Fruit fly (Drosophila melanogaster): ENCODE data around the gene CG6656.

Gene CG6656

dm6 chr3R:21848987-21849442 lies 26.1 kb upstream of the CG6656 start (continued):
- TF ChIP-seq Ets21C (GFP tag; optimal IDR thresholded peaks at IDR 0.05), result peak; percentile 93
- TF ChIP-seq topi (GFP tag; optimal IDR thresholded peaks at IDR 0.05), result peak; percentile 98
- TF ChIP-seq OdsH (GFP tag; optimal IDR thresholded peaks at IDR 0.05), result peak; percentile 95
- TF ChIP-seq CG4318 (GFP tag; optimal IDR thresholded peaks at IDR 0.05), result peak; percentile 92
- peak; percentile 95 for TF ChIP-seq Lpt (GFP tag; optimal IDR thresholded peaks at IDR 0.05)
- peak; percentile 94 for TF ChIP-seq fd59A (GFP tag; optimal IDR thresholded peaks at IDR 0.05)
- TF ChIP-seq Hr38 (GFP tag; optimal IDR thresholded peaks at IDR 0.05), result peak; percentile 17
- TF ChIP-seq CG15336 (GFP tag; IDR thresholded peaks at IDR 0.05), result peak; percentile 94
- TF ChIP-seq CG1621 (tag; optimal IDR thresholded peaks at IDR 0.05), result peak; percentile 78
- TF ChIP-seq Gug (GFP tag; IDR thresholded peaks at IDR 0.05), result peak; percentile 88
- TF ChIP-seq CG6808 (GFP tag; optimal IDR thresholded peaks at IDR 0.05), result peak; percentile 96
- peak; percentile 94 for TF ChIP-seq CG11762 (GFP tag; optimal IDR thresholded peaks at IDR 0.05; ENCODE audit: insufficient read depth)
- peak; percentile 94 for TF ChIP-seq CG8119 (GFP tag; IDR thresholded peaks at IDR 0.05)
- TF ChIP-seq Eip93F (GFP tag; optimal IDR thresholded peaks at IDR 0.05), result peak; percentile 91
- peak; percentile 94 for TF ChIP-seq cyc (GFP tag; optimal IDR thresholded peaks at IDR 0.05)
- TF ChIP-seq ss (GFP tag; optimal IDR thresholded peaks at IDR 0.05), result peak; percentile 95
- peak; percentile 94 for TF ChIP-seq CG16779 (tag; optimal IDR thresholded peaks at IDR 0.05)
- peak; percentile 98 for TF ChIP-seq svp (GFP tag)
- peak; percentile 96 for TF ChIP-seq Met (GFP tag; optimal IDR thresholded peaks at IDR 0.05)
- TF ChIP-seq achi (GFP tag; optimal IDR thresholded peaks at IDR 0.05), result peak; percentile 93
- TF ChIP-seq esn (GFP tag; optimal IDR thresholded peaks at IDR 0.05), result peak; percentile 98
- TF ChIP-seq CG10669 (GFP tag; optimal IDR thresholded peaks at IDR 0.05), result peak; percentile 93
- peak; percentile 24 for TF ChIP-seq fkh (GFP tag; optimal IDR thresholded peaks at IDR 0.05)
- TF ChIP-seq spab (GFP tag; optimal IDR thresholded peaks at IDR 0.05), result peak; percentile 96
- peak; percentile 98 for TF ChIP-seq CG32006 (GFP tag; optimal IDR thresholded peaks at IDR 0.05)
- peak; percentile 95 for TF ChIP-seq CG6276 (GFP tag; optimal IDR thresholded peaks at IDR 0.05)
- peak; percentile 95 for TF ChIP-seq Hr4 (GFP tag; optimal IDR thresholded peaks at IDR 0.05)
- peak; percentile 85 for TF ChIP-seq dac (GFP tag; optimal IDR thresholded peaks at IDR 0.05)
- TF ChIP-seq CG8319 (GFP tag; optimal IDR thresholded peaks at IDR 0.05), result peak; percentile 93
- peak; percentile 96 for TF ChIP-seq acj6 (GFP tag; optimal IDR thresholded peaks at IDR 0.05)
- TF ChIP-seq CG7368 (GFP tag; optimal IDR thresholded peaks at IDR 0.05), result peak; percentile 87
- peak; percentile 94 for TF ChIP-seq CG10631 (GFP tag; optimal IDR thresholded peaks at IDR 0.05)
- TF ChIP-seq CG6854 (GFP tag; optimal IDR thresholded peaks at IDR 0.05), result peak; percentile 96

- TF ChIP-seq acj6 (GFP tag; optimal IDR thresholded peaks at IDR 0.05) (no peak), eg (GFP tag; IDR thresholded peaks at IDR 0.05) (peak; percentile 60), esn (GFP tag; optimal IDR thresholded peaks at IDR 0.05) (peak; percentile 42), fkh (GFP tag; optimal IDR thresholded peaks at IDR 0.05) (peak; percentile 32), CG3919 (GFP tag; optimal IDR thresholded peaks at IDR 0.05) (no peak), Gug (GFP tag; IDR thresholded peaks at IDR 0.05) (0 out of 2 replicates have a peak, but pooled peaks have one; percentile 48), CG6808 (GFP tag; optimal IDR thresholded peaks at IDR 0.05) (peak; percentile 34), Hr4 (GFP tag; optimal IDR thresholded peaks at IDR 0.05) (peak; percentile 65), CG8119 (GFP tag; IDR thresholded peaks at IDR 0.05) (peak; percentile 64), CG10631 (GFP tag; optimal IDR thresholded peaks at IDR 0.05) (peak; percentile 41), CG6276 (GFP tag; optimal IDR thresholded peaks at IDR 0.05) (peak; percentile 7), salr (GFP tag; optimal IDR thresholded peaks at IDR 0.05) (peak in 1 of 2 experiments; percentile 55), Eip75B (GFP tag; optimal IDR thresholded peaks at IDR 0.05) (peak; percentile 35), CG31627 (GFP tag; optimal IDR thresholded peaks at IDR 0.05) (peak; percentile 36), achi (GFP tag; optimal IDR thresholded peaks at IDR 0.05) (peak; percentile 56), CG3032 (tag; optimal IDR thresholded peaks at IDR 0.05) (peak; percentile 9), CG8632 (GFP tag; optimal IDR thresholded peaks at IDR 0.05) (no peak), CG15336 (GFP tag; IDR thresholded peaks at IDR 0.05) (peak; percentile 53), CG6792 (GFP tag; optimal IDR thresholded peaks at IDR 0.05) (peak; percentile 11), Ets96B (tag; optimal IDR thresholded peaks at IDR 0.05) (no peak), CG11294 (GFP tag; IDR thresholded peaks at IDR 0.05) (peak; percentile 51; the same call in 1 of the 2 replicates), Eip78C (GFP tag) (peak; percentile 74), dac (GFP tag; optimal IDR thresholded peaks at IDR 0.05) (peak; percentile 9), CG6163 (GFP tag; IDR thresholded peaks at IDR 0.05) (0 out of 3 replicates have a peak, but pooled peaks have one; percentile 45), Met (GFP tag; optimal IDR thresholded peaks at IDR 0.05) (peak; percentile 13), Sox14 (GFP tag; optimal IDR thresholded peaks at IDR 0.05) (peak; percentile 58), net (GFP tag; optimal IDR thresholded peaks at IDR 0.05) (peak; percentile 15), Ets21C (GFP tag; optimal IDR thresholded peaks at IDR 0.05) (no peak), spab (GFP tag; optimal IDR thresholded peaks at IDR 0.05) (peak; percentile 1), CG11902 (GFP tag; optimal IDR thresholded peaks at IDR 0.05) (no peak), topi (GFP tag; optimal IDR thresholded peaks at IDR 0.05) (peak; percentile 10), CG1621 (tag; optimal IDR thresholded peaks at IDR 0.05) (no peak)
Observed at dm6 chr3R:21849988-21850460, 25.1 kb upstream of the CG6656 start.
